Fruit fly (Drosophila melanogaster): Measurements from ENCODE around the gene Sap30.

dm6 chrX:16839033-16839432 lies 52.0 kb downstream of the Sap30 start:
- TF ChIP-seq CG9948 (tag; optimal IDR thresholded peaks at IDR 0.05) (no peak), CG13204 (GFP tag; optimal IDR thresholded peaks at IDR 0.05) (no peak), D1 (tag; optimal IDR thresholded peaks at IDR 0.05) (no peak), Pif1B (GFP tag; optimal IDR thresholded peaks at IDR 0.05) (no peak), gl (tag; optimal IDR thresholded peaks at IDR 0.05) (no peak), CG14655 (GFP tag; optimal IDR thresholded peaks at IDR 0.05) (peak; percentile 3), EcR (GFP tag; optimal IDR thresholded peaks at IDR 0.05) (no peak), rn (GFP tag; IDR thresholded peaks at IDR 0.05) (no peak), fd96Ca (GFP tag; IDR thresholded peaks at IDR 0.05) (no peak), CG17806 (tag; optimal IDR thresholded peaks at IDR 0.05) (no peak), CG12605 (GFP tag; IDR thresholded peaks at IDR 0.05) (no peak), CG8159 (tag; optimal IDR thresholded peaks at IDR 0.05) (no peak), CG34367 (tag; optimal IDR thresholded peaks at IDR 0.05) (no peak)

All from whole organism, pupa.